Worm (Caenorhabditis elegans) whole organism, L2 larva: ENCODE data around the gene cest-35.2.
A peak's percentile ranks its signal among the peaks of the same experiment; 100 is the strongest.

Experiments used
- Y55F3AM.14 ChIP-seq: fragments of 200-800 bp; sonication (Bioruptor generic); optimal IDR thresholded peaks from 2 replicates; lab custom pipeline; 2018; ENCODE audit warnings: mild to moderate bottlenecking, missing genetic modification characterization, missing compliant biosample characterization
- aly-2 ChIP-seq: fragments of 150-350 bp; optimal IDR thresholded peaks from 2 replicates; lab custom pipeline; 2014; ENCODE audit warnings: missing biosample characterization, missing genetic modification characterization
- ama-1 ChIP-seq: fragments of 150-350 bp; optimal IDR thresholded peaks from 2 replicates; lab custom pipeline; 2018; ENCODE audit warnings: inconsistent platforms
- blmp-1 ChIP-seq: sonication (generic microtip); optimal IDR thresholded peaks from 2 replicates; lab custom pipeline; 2017; ENCODE audit warnings: missing genetic modification characterization, mild to moderate bottlenecking, missing compliant biosample characterization, antibody characterized with exemption, moderate library complexity; ENCODE audit not compliant: insufficient read depth
- ceh-16 ChIP-seq: fragments of 150-350 bp; optimal IDR thresholded peaks from 2 replicates; lab custom pipeline; 2014; ENCODE audit warnings: missing biosample characterization, missing genetic modification characterization
- ceh-82 ChIP-seq: fragments of 150-350 bp; optimal IDR thresholded peaks from 2 replicates; lab custom pipeline; 2014; ENCODE audit warnings: missing biosample characterization, missing genetic modification characterization
- crh-2 ChIP-seq: sonication (generic microtip); optimal IDR thresholded peaks from 2 replicates; lab custom pipeline; 2017; ENCODE audit warnings: missing biosample characterization, missing genetic modification characterization
- egl-27 ChIP-seq: sonication (generic microtip); optimal IDR thresholded peaks from 3 replicates; lab custom pipeline; 2017; ENCODE audit warnings: missing biosample characterization, missing genetic modification reagents, missing genetic modification characterization
- elt-1 ChIP-seq: fragments of 150-350 bp; optimal IDR thresholded peaks from 2 replicates; lab custom pipeline; 2014; ENCODE audit warnings: missing biosample characterization, missing genetic modification characterization
- fos-1 ChIP-seq: fragments of 150-350 bp; optimal IDR thresholded peaks from 2 replicates; lab custom pipeline; 2014; ENCODE audit warnings: missing biosample characterization, missing genetic modification characterization
- gmeb-1 ChIP-seq: fragments of 150-350 bp; optimal IDR thresholded peaks from 2 replicates; lab custom pipeline; 2014; ENCODE audit warnings: missing biosample characterization, missing genetic modification characterization
- lin-11 ChIP-seq: fragments of 150-350 bp; sonication (generic microtip); optimal IDR thresholded peaks from 2 replicates; lab custom pipeline; 2014; ENCODE audit warnings: missing biosample characterization, missing genetic modification characterization, inconsistent platforms, mixed read lengths
- lin-13 ChIP-seq: fragments of 150-350 bp; optimal IDR thresholded peaks from 2 replicates; lab custom pipeline; 2014; ENCODE audit warnings: missing biosample characterization, missing genetic modification reagents, missing genetic modification characterization
- mab-5 ChIP-seq: fragments of 150-350 bp; optimal IDR thresholded peaks from 2 replicates; lab custom pipeline; 2014; ENCODE audit warnings: missing biosample characterization, missing genetic modification characterization
- mbf-1 ChIP-seq: sonication (generic microtip); optimal IDR thresholded peaks from 2 replicates; lab custom pipeline; 2017; ENCODE audit warnings: missing biosample characterization, missing genetic modification characterization
- nhr-11 ChIP-seq: fragments of 150-350 bp; optimal IDR thresholded peaks from 2 replicates; lab custom pipeline; 2014; ENCODE audit warnings: missing biosample characterization, missing genetic modification characterization
- nhr-237 ChIP-seq: fragments of 150-350 bp; optimal IDR thresholded peaks from 2 replicates; lab custom pipeline; 2014; ENCODE audit warnings: missing biosample characterization, missing genetic modification characterization
- nhr-25 ChIP-seq: fragments of 150-350 bp; sonication (generic microtip); optimal IDR thresholded peaks from 3 replicates; lab custom pipeline; 2014; ENCODE audit warnings: missing biosample characterization, missing genetic modification characterization
- sem-4 ChIP-seq: fragments of 150-350 bp; optimal IDR thresholded peaks from 2 replicates; lab custom pipeline; 2014; ENCODE audit warnings: missing biosample characterization, missing genetic modification reagents, missing genetic modification characterization
- skn-1 ChIP-seq: sonication (generic microtip); optimal IDR thresholded peaks from 2 replicates; lab custom pipeline; 2017; ENCODE audit warnings: missing biosample characterization, missing genetic modification characterization
- sma-3 ChIP-seq: sonication (generic microtip); optimal IDR thresholded peaks from 2 replicates; lab custom pipeline; 2016; ENCODE audit warnings: missing genetic modification reagents, missing genetic modification characterization, missing compliant biosample characterization
- sma-9 ChIP-seq, 2 experiments: fragments of 150-350 bp in 1 of 2; sonication (generic microtip) in 1 of 2; optimal IDR thresholded peaks; 2 replicates each; lab custom pipeline; 2014 to 2016; ENCODE audit warnings: missing genetic modification characterization in 2 of 2, mild to moderate bottlenecking in 1 of 2, missing biosample characterization in 1 of 2, missing compliant biosample characterization in 1 of 2, missing genetic modification reagents in 1 of 2, moderate library complexity in 1 of 2
- snpc-4 ChIP-seq: fragments of 150-350 bp; optimal IDR thresholded peaks from 2 replicates; lab custom pipeline; 2014; ENCODE audit warnings: missing biosample characterization, missing genetic modification characterization
- unc-39 ChIP-seq: fragments of 150-350 bp; optimal IDR thresholded peaks from 2 replicates; lab custom pipeline; 2014; ENCODE audit warnings: missing biosample characterization, missing genetic modification characterization
- unc-55 ChIP-seq: fragments of 150-350 bp; sonication (generic microtip); optimal IDR thresholded peaks from 3 replicates; lab custom pipeline; 2014; ENCODE audit warnings: missing biosample characterization, missing genetic modification reagents, missing genetic modification characterization
- zag-1 ChIP-seq: fragments of 150-350 bp; optimal IDR thresholded peaks from 2 replicates; lab custom pipeline; 2014; ENCODE audit warnings: missing biosample characterization, missing genetic modification characterization
- ztf-11 ChIP-seq: sonication (generic microtip); optimal IDR thresholded peaks from 2 replicates; lab custom pipeline; 2017; ENCODE audit warnings: missing biosample characterization, missing genetic modification characterization

The cest-35.2 gene

DNA sequence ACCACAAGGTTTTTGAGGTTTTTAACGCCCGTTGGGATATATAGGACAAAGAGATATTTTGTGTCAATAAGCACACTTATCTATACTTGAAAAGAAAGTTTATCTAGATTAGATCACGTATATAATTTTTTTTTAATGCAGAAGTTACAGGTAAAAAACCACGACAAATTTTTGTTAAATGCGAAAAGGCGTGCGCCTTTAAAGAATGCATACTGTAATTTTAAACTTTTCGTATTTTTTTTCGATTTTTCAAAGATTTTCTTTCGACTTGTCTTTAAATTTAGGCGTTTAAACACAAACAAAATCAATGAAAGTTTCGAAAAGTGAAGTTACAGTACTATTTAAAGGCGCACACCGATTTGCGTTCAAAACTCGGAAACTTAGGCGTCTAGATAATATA lies 33.4 kb downstream of the cest-35.2 start:
- no peak for TF ChIP-seq zag-1 (tag; lab: Kevin White, UChicago)
- no peak for TF ChIP-seq crh-2 (tag; lab: Kevin White, UChicago)

DNA sequence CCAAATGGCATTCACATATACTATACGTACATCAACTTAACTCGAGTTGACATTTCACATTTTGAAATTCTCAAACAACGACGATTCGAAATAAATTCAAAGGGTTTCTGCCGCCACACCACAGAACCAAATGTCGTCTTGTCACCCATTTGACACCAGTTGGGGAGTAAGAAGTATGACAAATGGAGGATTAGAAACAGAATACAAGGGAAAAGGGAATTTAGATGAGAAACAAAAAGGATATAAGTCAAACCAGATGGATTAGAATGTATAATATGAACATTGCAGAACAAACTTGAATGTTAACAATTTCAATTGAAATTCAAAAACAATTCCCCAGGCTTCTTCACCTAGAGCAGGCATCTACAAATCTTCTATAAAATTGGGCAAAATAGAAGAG lies 35.3 kb downstream of the cest-35.2 start:
- no peak for TF ChIP-seq ceh-16 (tag; lab: Kevin White, UChicago)
- TF ChIP-seq mab-5: peak; percentile 22

DNA sequence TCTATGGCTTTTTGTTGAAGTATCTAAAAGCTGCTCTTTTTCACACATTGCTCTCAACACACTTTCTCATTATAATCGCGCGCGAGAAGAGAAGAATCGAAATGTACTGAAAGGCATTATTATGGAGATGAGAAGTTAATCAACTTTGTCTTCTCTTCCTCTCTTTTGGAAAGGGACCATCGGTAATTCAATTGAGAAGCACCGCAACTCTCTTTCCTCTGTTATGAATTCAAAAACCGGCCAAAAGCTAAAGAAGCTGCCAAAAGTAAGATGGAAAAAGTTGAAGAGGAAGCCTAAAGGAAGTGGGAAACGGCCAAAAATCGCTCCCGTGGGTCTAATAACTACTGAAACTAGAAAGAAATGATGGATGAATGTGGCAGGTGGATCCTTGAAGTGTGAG lies 36.8 kb downstream of the cest-35.2 start:
- TF ChIP-seq nhr-11: no peak
- TF ChIP-seq fos-1 (tag; lab: Kevin White, UChicago): no peak
- peak; percentile 41 for TF ChIP-seq sma-9 (GFP tag; optimal IDR thresholded peaks at IDR 0.05; lab: Kevin White, UChicago)
- no peak for TF ChIP-seq sma-9 (tag; optimal IDR thresholded peaks at IDR 0.05; lab: Kevin White, UChicago)
- TF ChIP-seq Y55F3AM.14 (GFP tag; lab: Kevin White, UChicago): no peak
- no peak for TF ChIP-seq skn-1 (tag; lab: Kevin White, UChicago)

DNA sequence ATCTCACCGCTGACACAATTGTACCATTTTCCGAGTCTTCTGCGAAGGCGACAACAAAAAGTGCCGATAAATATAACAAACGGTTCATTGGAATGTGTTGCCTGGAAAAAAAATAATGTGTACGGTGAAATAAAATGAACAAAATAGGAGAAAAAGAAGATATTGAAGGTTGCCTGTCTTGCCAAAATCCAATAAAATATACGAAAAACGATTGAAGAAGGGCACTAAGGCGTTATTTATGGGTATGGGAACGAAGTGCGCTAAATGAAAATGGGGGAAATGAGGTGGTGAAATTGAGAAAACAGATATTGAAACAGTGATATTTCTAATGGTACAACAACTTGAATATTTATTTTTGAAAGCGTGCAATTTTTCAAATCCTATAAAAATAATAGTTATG lies 38.8 kb downstream of the cest-35.2 start, which contains the start of gene Y47A7.2:
Gene Y47A7.2 (minus strand): TSS at position 101 of the 400 bp plus-strand sequence.
- TF ChIP-seq fos-1 (tag; lab: Kevin White, UChicago): no peak
- TF ChIP-seq ceh-82: no peak
- no peak for TF ChIP-seq ama-1 (lab: Kevin White, UChicago)
- no peak for TF ChIP-seq nhr-25 (tag; lab: Kevin White, UChicago)

DNA sequence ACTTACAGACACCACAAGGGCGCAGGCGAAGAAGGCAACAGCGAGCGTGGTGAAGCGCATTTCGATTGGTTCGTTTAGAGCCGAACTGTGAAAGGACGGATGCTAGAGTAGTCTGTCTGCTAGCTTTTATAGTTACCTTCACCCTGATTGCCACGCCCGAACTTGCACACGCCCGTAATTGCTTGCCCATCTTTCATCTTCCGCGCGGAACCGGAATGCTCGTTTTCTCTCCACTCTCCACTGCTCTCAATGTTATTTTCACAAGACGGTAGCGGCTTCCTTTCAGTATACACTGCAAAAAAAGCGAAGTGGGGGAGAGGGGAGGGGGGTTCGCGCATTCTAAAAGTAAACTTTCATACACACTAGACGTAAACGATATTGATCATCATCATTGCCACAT lies 42.5 kb downstream of the cest-35.2 start, which contains the start of gene abu-8:
Gene abu-8 (minus strand): TSS at position 101 of the 400 bp plus-strand sequence.
- TF ChIP-seq ceh-16 (tag; lab: Kevin White, UChicago) (no peak), nhr-11 (no peak), snpc-4 (tag; lab: Kevin White, UChicago) (no peak), gmeb-1 (tag; lab: Kevin White, UChicago) (no peak), mab-5 (no peak), crh-2 (tag; lab: Kevin White, UChicago) (no peak), lin-13 (GFP tag; lab: Kevin White, UChicago) (no peak), ceh-82 (no peak), mbf-1 (no peak), egl-27 (tag; lab: Kevin White, UChicago) (no peak), unc-39 (tag; lab: Kevin White, UChicago) (no peak), aly-2 (tag; lab: Kevin White, UChicago) (no peak), lin-11 (tag; lab: Kevin White, UChicago) (no peak), ztf-11 (tag; lab: Kevin White, UChicago) (no peak), Y55F3AM.14 (GFP tag; lab: Kevin White, UChicago) (no peak), blmp-1 (tag; lab: Kevin White, UChicago) (no peak), unc-55 (no peak), elt-1 (tag; lab: Kevin White, UChicago) (no peak), sem-4 (tag; lab: Kevin White, UChicago) (no peak), nhr-237 (tag; lab: Kevin White, UChicago) (no peak)

DNA sequence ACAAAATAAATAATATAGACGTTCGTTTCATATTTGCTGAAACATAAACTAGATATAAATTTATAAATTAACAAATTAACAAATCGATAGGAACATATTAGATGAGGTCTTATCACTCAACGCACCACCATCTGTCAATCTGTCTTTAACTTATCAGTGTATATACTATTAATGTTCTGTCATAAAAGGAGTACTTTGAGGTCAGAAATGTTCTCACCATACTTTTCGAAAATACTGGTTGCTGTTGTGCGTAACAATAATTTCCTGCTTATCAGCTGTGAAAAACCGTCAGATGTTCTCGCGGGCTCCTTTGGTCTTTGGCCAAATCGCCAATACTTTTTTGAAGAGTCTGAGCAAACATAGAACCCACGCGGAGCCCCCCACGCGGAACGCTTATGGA lies 44.5 kb downstream of the cest-35.2 start, which contains the start of gene C03A7.13:
Gene C03A7.13 (minus strand): TSS at position 43 of the 400 bp plus-strand sequence.
- TF ChIP-seq fos-1 (tag; lab: Kevin White, UChicago) (peak; percentile 49), sma-3 (GFP tag; lab: Kevin White, UChicago) (no peak)
- TF ChIP-seq, all 48 proteins: peak for 1
